Fruit fly (Drosophila melanogaster): Measurements from ENCODE around the gene CG17919.

CG17919 gene

DNA sequence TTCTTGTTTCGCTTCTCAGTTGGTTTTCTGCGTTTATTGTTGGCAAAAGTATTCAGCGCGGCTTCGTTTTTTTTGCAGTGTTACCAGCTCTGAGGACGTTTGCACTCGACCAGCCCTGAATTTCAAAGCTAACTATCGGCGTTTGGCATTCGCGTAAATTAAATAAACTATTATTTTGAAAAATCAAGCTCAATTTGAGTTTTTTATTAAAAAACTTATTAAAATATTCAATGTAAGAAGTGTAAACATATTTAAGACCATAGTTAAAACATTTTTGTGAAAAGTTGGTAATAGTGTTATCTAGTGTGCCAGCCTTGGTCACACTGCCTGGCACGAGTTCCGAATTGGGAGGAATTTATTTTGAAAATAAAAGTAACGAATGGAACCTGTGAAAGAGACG, 2.0 kb downstream of the CG17919 start, which contains the start of the genes SmD2 and CG18048 (continued):
- TF ChIP-seq H2.0 (GFP tag; IDR thresholded peaks at IDR 0.05) (no peak), bcd (GFP tag; optimal IDR thresholded peaks at IDR 0.05) (peak; percentile 12), Pdp1 (GFP tag; optimal IDR thresholded peaks at IDR 0.05) (peak in 1 of 2 experiments; percentile 47), CG9727 (GFP tag; optimal IDR thresholded peaks at IDR 0.05) (peak; percentile 14), sug (tag; optimal IDR thresholded peaks at IDR 0.05) (peak; percentile 40), toy (GFP tag; IDR thresholded peaks at IDR 0.05) (no peak), amos (GFP tag; IDR thresholded peaks at IDR 0.05; ENCODE audit: partially characterized antibody) (peak; percentile 75), CG12659 (GFP tag; optimal IDR thresholded peaks at IDR 0.05) (peak; percentile 47), CG4617 (GFP tag; optimal IDR thresholded peaks at IDR 0.05; ENCODE audit: borderline replicate concordance) (peak; percentile 79), grau (tag; optimal IDR thresholded peaks at IDR 0.05) (peak; percentile 33), Nf-YC (tag; optimal IDR thresholded peaks at IDR 0.05) (peak; percentile 18), CG6791 (GFP tag; IDR thresholded peaks at IDR 0.05; ENCODE audit: partially characterized antibody) (no peak; the same call in 2 of the 3 replicates), Awh (GFP tag; IDR thresholded peaks at IDR 0.05) (no peak), eyg (GFP tag; optimal IDR thresholded peaks at IDR 0.05) (no peak), CG33213 (GFP tag; optimal IDR thresholded peaks at IDR 0.05) (peak; percentile 4), CoRest (tag; optimal IDR thresholded peaks at IDR 0.05) (peak; percentile 59), CG6175 (GFP tag; IDR thresholded peaks at IDR 0.05) (no peak), gem (tag; optimal IDR thresholded peaks at IDR 0.05) (peak; percentile 46), gfzf (GFP tag; optimal IDR thresholded peaks at IDR 0.05) (peak; percentile 86), exex (tag; optimal IDR thresholded peaks at IDR 0.05) (no peak), bigmax (GFP tag; optimal IDR thresholded peaks at IDR 0.05) (no peak), BEAF-32 (GFP tag; optimal IDR thresholded peaks at IDR 0.05) (peak; percentile 88), NfI (GFP tag; optimal IDR thresholded peaks at IDR 0.05) (no peak), sr (GFP tag; IDR thresholded peaks at IDR 0.05) (no peak), CG2129 (GFP tag; IDR thresholded peaks at IDR 0.05; ENCODE audit: partially characterized antibody) (peak; percentile 54), az2 (GFP tag; optimal IDR thresholded peaks at IDR 0.05) (no peak), Atf-2 (GFP tag; optimal IDR thresholded peaks at IDR 0.05) (no peak), CG11504 (tag; optimal IDR thresholded peaks at IDR 0.05) (peak; percentile 38), Chrac-16 (GFP tag; optimal IDR thresholded peaks at IDR 0.05) (peak; percentile 5), hbn (GFP tag; IDR thresholded peaks at IDR 0.05; ENCODE audit: partially characterized antibody) (peak; percentile 65), CG13287 (GFP tag; IDR thresholded peaks at IDR 0.05; ENCODE audit: partially characterized antibody) (peak; percentile 85), CG12942 (GFP tag; optimal IDR thresholded peaks at IDR 0.05) (no peak), CG12391 (tag; optimal IDR thresholded peaks at IDR 0.05) (peak; percentile 44), CG34422 (GFP tag; IDR thresholded peaks at IDR 0.05) (0 out of 3 replicates have a peak, but pooled peaks have one; percentile 51), CG11093 (GFP tag; IDR thresholded peaks at IDR 0.05) (no peak), Dbx (GFP tag; IDR thresholded peaks at IDR 0.05) (0 out of 3 replicates have a peak, but pooled peaks have one; percentile 34), CG18262 (tag; optimal IDR thresholded peaks at IDR 0.05) (peak; percentile 9), CG2678 (tag; optimal IDR thresholded peaks at IDR 0.05) (no peak), phol (tag; optimal IDR thresholded peaks at IDR 0.05) (peak; percentile 73), CG14860 (GFP tag; IDR thresholded peaks at IDR 0.05; ENCODE audit: partially characterized antibody) (0 out of 3 replicates have a peak, but pooled peaks have one; percentile 52), Fer1 (GFP tag; optimal IDR thresholded peaks at IDR 0.05) (peak; percentile 9)

Measured in whole organism, embryonic.